4 fruit fly cellular contexts compared by ENCODE assay signal in genomic region chr2L:7914948-7915549, dm6.
TF ChIP-seq lines count a peak whose summit lies in the region.

No protein-coding gene starts in this region.

- no peak for TF ChIP-seq CTCF in whole organism, embryonic (GFP tag; optimal IDR thresholded peaks at IDR 0.05; lab: Kevin White, UChicago)

TF ChIP-seq in whole organism, embryonic, 481 proteins besides CTCF, POLR2A, EP300 and RAD21 (continues in another document):
- no peak for TF ChIP-seq lab (GFP tag; optimal IDR thresholded peaks at IDR 0.05; lab: Kevin White, UChicago)
- TF ChIP-seq Med (GFP tag; lab: Kevin White, UChicago): peak; percentile 9
- no peak for TF ChIP-seq croc (GFP tag; conservative IDR thresholded peaks at IDR 0.05; lab: Robert Waterston, UW)
- TF ChIP-seq grau (tag; optimal IDR thresholded peaks at IDR 0.05; lab: Kevin White, UChicago): peak; percentile 55
- peak; percentile 77 for TF ChIP-seq Hr39 (optimal IDR thresholded peaks at IDR 0.05; lab: Kevin White, UChicago)
- no peak for TF ChIP-seq CG2678 (tag; optimal IDR thresholded peaks at IDR 0.05; lab: Kevin White, UChicago)
- TF ChIP-seq NK7.1 (GFP tag; optimal IDR thresholded peaks at IDR 0.05; lab: Kevin White, UChicago): no peak
- TF ChIP-seq Ptx1 (GFP tag; IDR thresholded peaks at IDR 0.05; lab: Robert Waterston, UW): 0 out of 2 replicates have a peak, but pooled peaks have one; percentile 27
- no peak for TF ChIP-seq CG3995 (GFP tag; optimal IDR thresholded peaks at IDR 0.05; lab: Kevin White, UChicago)
- no peak for TF ChIP-seq p53 (GFP tag; optimal IDR thresholded peaks at IDR 0.05; lab: Kevin White, UChicago)
- TF ChIP-seq Ets65A (GFP tag; lab: Kevin White, UChicago): no peak
- no peak for TF ChIP-seq CG15011 (GFP tag; optimal IDR thresholded peaks at IDR 0.05; lab: Kevin White, UChicago)
- TF ChIP-seq phol (tag; optimal IDR thresholded peaks at IDR 0.05; lab: Kevin White, UChicago): no peak
- no peak for TF ChIP-seq klu (GFP tag; IDR thresholded peaks at IDR 0.05; lab: Robert Waterston, UW)
- no peak for TF ChIP-seq CG8944 (GFP tag; optimal IDR thresholded peaks at IDR 0.05; lab: Kevin White, UChicago)
- peak in 1 of 2 experiments; percentile 2 for TF ChIP-seq Hr51 (GFP tag; optimal IDR thresholded peaks at IDR 0.05; lab: Kevin White, UChicago)
- TF ChIP-seq sens (GFP tag; lab: Kevin White, UChicago): peak; percentile 27
- no peak for TF ChIP-seq gt (GFP tag; IDR thresholded peaks at IDR 0.05; lab: Robert Waterston, UW)
- 0 out of 3 replicates have a peak, but pooled peaks have one; percentile 10 for TF ChIP-seq CG11695 (GFP tag; IDR thresholded peaks at IDR 0.05; lab: Robert Waterston, UW)
- peak; percentile 66; the same call in 1 of the 3 replicates for TF ChIP-seq CG2199 (GFP tag; IDR thresholded peaks at IDR 0.05; lab: Robert Waterston, UW)
- TF ChIP-seq sd (tag; optimal IDR thresholded peaks at IDR 0.05; lab: Kevin White, UChicago): peak; percentile 28
- TF ChIP-seq CG1602 (GFP tag; optimal IDR thresholded peaks at IDR 0.05; lab: Kevin White, UChicago): no peak

TF ChIP-seq in whole organism, prepupa, 60 proteins besides CTCF, POLR2A, EP300 and RAD21:
- TF ChIP-seq eg (GFP tag; IDR thresholded peaks at IDR 0.05; lab: Robert Waterston, UW) (peak; percentile 45; the same call in 1 of the 3 replicates), net (GFP tag; optimal IDR thresholded peaks at IDR 0.05; lab: Kevin White, UChicago) (peak; percentile 28), achi (GFP tag; optimal IDR thresholded peaks at IDR 0.05; lab: Kevin White, UChicago) (peak; percentile 1), CG15336 (GFP tag; IDR thresholded peaks at IDR 0.05; lab: Robert Waterston, UW) (0 out of 2 replicates have a peak, but pooled peaks have one; percentile 25), fd85E (GFP tag; optimal IDR thresholded peaks at IDR 0.05; lab: Kevin White, UChicago) (no peak), Met (GFP tag; optimal IDR thresholded peaks at IDR 0.05; lab: Kevin White, UChicago) (peak; percentile 3), Eip78C (GFP tag; lab: Kevin White, UChicago) (peak; percentile 77), Ets21C (GFP tag; optimal IDR thresholded peaks at IDR 0.05; lab: Kevin White, UChicago) (no peak), Sox102F (GFP tag; optimal IDR thresholded peaks at IDR 0.05; lab: Kevin White, UChicago) (no peak), svp (GFP tag; lab: Kevin White, UChicago) (peak; percentile 11), dsx (GFP tag; optimal IDR thresholded peaks at IDR 0.05; lab: Kevin White, UChicago; ENCODE audit: poor library complexity, severe bottlenecking) (peak; percentile 99), CG32006 (GFP tag; optimal IDR thresholded peaks at IDR 0.05; lab: Kevin White, UChicago) (peak; percentile 30), Hr39 (GFP tag; optimal IDR thresholded peaks at IDR 0.05; lab: Kevin White, UChicago) (no peak), CG6854 (GFP tag; optimal IDR thresholded peaks at IDR 0.05; lab: Kevin White, UChicago) (peak; percentile 30), Hr4 (GFP tag; optimal IDR thresholded peaks at IDR 0.05; lab: Kevin White, UChicago) (peak; percentile 18)

TF ChIP-seq in whole organism, pupa, 21 proteins besides CTCF, POLR2A, EP300 and RAD21:
- TF ChIP-seq CG9948 (tag; optimal IDR thresholded peaks at IDR 0.05; lab: Kevin White, UChicago) (no peak), rn (GFP tag; IDR thresholded peaks at IDR 0.05; lab: Robert Waterston, UW) (0 out of 2 replicates have a peak, but pooled peaks have one; percentile 27), CG13204 (GFP tag; optimal IDR thresholded peaks at IDR 0.05; lab: Kevin White, UChicago) (peak; percentile 52), Ets98B (GFP tag; IDR thresholded peaks at IDR 0.05; lab: Robert Waterston, UW) (no peak), CG8301 (tag; optimal IDR thresholded peaks at IDR 0.05; lab: Kevin White, UChicago) (peak; percentile 10), CG10348 (GFP tag; IDR thresholded peaks at IDR 0.05; lab: Robert Waterston, UW) (no peak), EcR (GFP tag; optimal IDR thresholded peaks at IDR 0.05; lab: Kevin White, UChicago) (peak; percentile 51), Snoo (tag; optimal IDR thresholded peaks at IDR 0.05; lab: Kevin White, UChicago) (peak; percentile 31), CG8159 (tag; optimal IDR thresholded peaks at IDR 0.05; lab: Kevin White, UChicago) (no peak), CG12605 (GFP tag; IDR thresholded peaks at IDR 0.05; lab: Robert Waterston, UW) (peak; percentile 33; the same call in 1 of the 2 replicates), CG34367 (tag; optimal IDR thresholded peaks at IDR 0.05; lab: Kevin White, UChicago) (no peak), D1 (tag; optimal IDR thresholded peaks at IDR 0.05; lab: Kevin White, UChicago) (no peak)
TF ChIP-seq in whole organism, pupa: peak in this region for 6.

TF ChIP-seq in whole organism, wandering third instar larva, 38 proteins besides CTCF, POLR2A, EP300 and RAD21:
- peak; percentile 61 for TF ChIP-seq Dfd (GFP tag; optimal IDR thresholded peaks at IDR 0.05; lab: Kevin White, UChicago)
- no peak for TF ChIP-seq h (GFP tag; optimal IDR thresholded peaks at IDR 0.05; lab: Kevin White, UChicago)
- TF ChIP-seq usp (GFP tag; optimal IDR thresholded peaks at IDR 0.05; lab: Kevin White, UChicago): no peak
- TF ChIP-seq Hr78 (GFP tag; optimal IDR thresholded peaks at IDR 0.05; lab: Kevin White, UChicago): no peak
- peak in 1 of 2 experiments; percentile 18 for TF ChIP-seq foxo (GFP tag; optimal IDR thresholded peaks at IDR 0.05; lab: Kevin White, UChicago)
- no peak for TF ChIP-seq woc (GFP tag; optimal IDR thresholded peaks at IDR 0.05; lab: Kevin White, UChicago)
- no peak for TF ChIP-seq brk (GFP tag; optimal IDR thresholded peaks at IDR 0.05; lab: Kevin White, UChicago)
- TF ChIP-seq tai (GFP tag; optimal IDR thresholded peaks at IDR 0.05; lab: Kevin White, UChicago): no peak
- peak; percentile 22 for TF ChIP-seq rgr (GFP tag; optimal IDR thresholded peaks at IDR 0.05; lab: Kevin White, UChicago)
- peak; percentile 7 for TF ChIP-seq psq (GFP tag; optimal IDR thresholded peaks at IDR 0.05; lab: Kevin White, UChicago)
- TF ChIP-seq dl (GFP tag; optimal IDR thresholded peaks at IDR 0.05; lab: Kevin White, UChicago; ENCODE audit: insufficient read depth in 1 of 2, partially characterized antibody in 2 of 2): no peak
- no peak for TF ChIP-seq dsf (GFP tag; optimal IDR thresholded peaks at IDR 0.05; lab: Kevin White, UChicago; ENCODE audit: borderline replicate concordance)
- TF ChIP-seq Jra (GFP tag; optimal IDR thresholded peaks at IDR 0.05; lab: Kevin White, UChicago): no peak
- TF ChIP-seq dmrt93B (GFP tag; optimal IDR thresholded peaks at IDR 0.05; lab: Kevin White, UChicago): no peak
- TF ChIP-seq Hr83 (GFP tag; optimal IDR thresholded peaks at IDR 0.05; lab: Kevin White, UChicago; ENCODE audit: poor library complexity, severe bottlenecking): no peak
- no peak for TF ChIP-seq GATAd (GFP tag; optimal IDR thresholded peaks at IDR 0.05; lab: Kevin White, UChicago)
- TF ChIP-seq Abd-B (GFP tag; optimal IDR thresholded peaks at IDR 0.05; lab: Kevin White, UChicago): no peak
- TF ChIP-seq Vsx2 (GFP tag; optimal IDR thresholded peaks at IDR 0.05; lab: Kevin White, UChicago; ENCODE audit: partially characterized antibody): no peak

Comparison
In these comparisons a context has a peak if more than half of its experiments do, and no peak if none do; other contexts are left out.
1. Of the 7 proteins assayed by ChIP-seq in both whole organism, embryonic and whole organism, prepupa: peak only in whole organism, embryonic: Hr39; only in whole organism, prepupa: CG6854; in both: none; in neither: 5.